Fruit fly (Drosophila melanogaster): ENCODE data around the gene CG12725.

CG12725 gene

DNA sequence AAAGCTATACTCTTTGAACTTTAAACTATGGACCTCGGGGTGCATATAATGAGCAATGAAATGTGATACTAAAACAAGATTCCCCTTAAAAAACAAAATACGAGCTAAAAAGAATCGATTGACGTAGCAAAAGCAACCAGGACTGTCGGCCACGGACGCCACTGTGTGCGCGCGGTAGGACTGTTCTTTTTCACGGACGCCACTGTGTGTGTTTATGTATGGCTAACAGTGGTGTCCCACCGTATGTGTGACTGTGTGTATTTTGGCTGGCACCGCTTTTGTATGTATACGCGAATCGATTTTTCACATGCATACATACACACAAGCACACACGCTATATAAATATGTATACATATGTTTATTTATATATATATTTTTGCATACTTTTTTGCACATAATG, 18.9 kb downstream of the CG12725 start (continued):
- TF ChIP-seq Awh (GFP tag; IDR thresholded peaks at IDR 0.05), result no peak

DNA sequence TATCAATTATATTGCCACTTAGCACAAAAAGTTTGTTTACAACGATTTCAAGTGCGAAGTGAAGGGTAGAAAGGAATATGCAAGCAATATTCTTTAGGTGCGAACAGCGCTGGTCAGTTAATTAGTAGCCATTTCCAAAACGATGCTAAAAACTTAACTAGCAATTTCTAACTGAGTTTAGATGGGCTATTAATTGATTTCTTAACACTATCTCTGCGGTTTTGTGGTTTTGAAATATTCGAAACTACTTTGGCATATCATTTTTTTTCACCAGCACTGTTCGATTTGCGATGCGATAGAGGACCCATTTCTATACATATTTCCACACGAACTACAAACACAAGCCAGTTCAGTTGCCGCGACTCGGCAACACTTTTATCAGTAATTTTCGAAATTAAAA, 26.1 kb downstream of the CG12725 start:
- TF ChIP-seq stc (GFP tag; IDR thresholded peaks at IDR 0.05), result peak; percentile 54
- no peak for TF ChIP-seq CG2875 (GFP tag; optimal IDR thresholded peaks at IDR 0.05)
- no peak for TF ChIP-seq btn (GFP tag; optimal IDR thresholded peaks at IDR 0.05)
- no peak for TF ChIP-seq prd (optimal IDR thresholded peaks at IDR 0.05)
- TF ChIP-seq prd (GFP tag; IDR thresholded peaks at IDR 0.05), result 0 out of 3 replicates have a peak, but pooled peaks have one; percentile 14
- TF ChIP-seq Atf6 (GFP tag; IDR thresholded peaks at IDR 0.05), result peak; percentile 30; the same call in 1 of the 2 replicates
- no peak for TF ChIP-seq ems (GFP tag; optimal IDR thresholded peaks at IDR 0.05)
- TF ChIP-seq CG8388 (GFP tag; optimal IDR thresholded peaks at IDR 0.05), result peak; percentile 12
- TF ChIP-seq CG9817 (tag; optimal IDR thresholded peaks at IDR 0.05), result no peak
- no peak for TF ChIP-seq Fer3 (tag; optimal IDR thresholded peaks at IDR 0.05)
- no peak for TF ChIP-seq vfl (GFP tag; optimal IDR thresholded peaks at IDR 0.05)
- TF ChIP-seq sim (GFP tag; IDR thresholded peaks at IDR 0.05), result no peak
- TF ChIP-seq CG3065 (GFP tag; optimal IDR thresholded peaks at IDR 0.05), result no peak
- peak; percentile 51; the same call in 2 of the 3 replicates for TF ChIP-seq row (GFP tag; IDR thresholded peaks at IDR 0.05)
- TF ChIP-seq CG6689 (GFP tag; IDR thresholded peaks at IDR 0.05), result 0 out of 2 replicates have a peak, but pooled peaks have one; percentile 10
- no peak for TF ChIP-seq hkb (optimal IDR thresholded peaks at IDR 0.05)
- TF ChIP-seq hkb (GFP tag; IDR thresholded peaks at IDR 0.05), result peak; percentile 25; the same call in 1 of the 2 replicates
- peak; percentile 24 for TF ChIP-seq CG10209 (GFP tag; optimal IDR thresholded peaks at IDR 0.05)
- no peak for TF ChIP-seq pum (GFP tag; optimal IDR thresholded peaks at IDR 0.05)
- no peak for TF ChIP-seq CG14860 (GFP tag; IDR thresholded peaks at IDR 0.05; ENCODE audit: partially characterized antibody)
- TF ChIP-seq pnt (GFP tag; optimal IDR thresholded peaks at IDR 0.05), result no peak
- no peak for TF ChIP-seq shn (GFP tag; optimal IDR thresholded peaks at IDR 0.05)
- TF ChIP-seq CG14710 (tag; optimal IDR thresholded peaks at IDR 0.05), result no peak
- peak; percentile 50 for TF ChIP-seq CG2678 (tag; optimal IDR thresholded peaks at IDR 0.05)
- TF ChIP-seq Hr3 (GFP tag; optimal IDR thresholded peaks at IDR 0.05), result no peak
- no peak for TF ChIP-seq CG10267 (tag; optimal IDR thresholded peaks at IDR 0.05)
- TF ChIP-seq PHDP (tag; optimal IDR thresholded peaks at IDR 0.05), result peak; percentile 11
- TF ChIP-seq CG11456 (GFP tag; IDR thresholded peaks at IDR 0.05), result 0 out of 3 replicates have a peak, but pooled peaks have one; percentile 43
- no peak for TF ChIP-seq tup (GFP tag; optimal IDR thresholded peaks at IDR 0.05)
- TF ChIP-seq bowl (GFP tag; IDR thresholded peaks at IDR 0.05), result no peak
- peak; percentile 63 for TF ChIP-seq sens (GFP tag)
- TF ChIP-seq CG1603 (tag; optimal IDR thresholded peaks at IDR 0.05), result peak; percentile 3
- TF ChIP-seq CG4360 (GFP tag; IDR thresholded peaks at IDR 0.05), result no peak
- peak; percentile 55 for TF ChIP-seq Drgx (GFP tag; IDR thresholded peaks at IDR 0.05)
- no peak for TF ChIP-seq CG16863 (GFP tag; optimal IDR thresholded peaks at IDR 0.05)
- TF ChIP-seq CG6175 (GFP tag; IDR thresholded peaks at IDR 0.05), result no peak
- TF ChIP-seq Jarid2 (GFP tag; optimal IDR thresholded peaks at IDR 0.05), result no peak
- peak; percentile 19 for TF ChIP-seq HmgZ (tag; optimal IDR thresholded peaks at IDR 0.05)
- TF ChIP-seq so (GFP tag; IDR thresholded peaks at IDR 0.05), result 0 out of 3 replicates have a peak, but pooled peaks have one; percentile 15
- peak; percentile 37 for TF ChIP-seq Meics (GFP tag; optimal IDR thresholded peaks at IDR 0.05)
- peak; percentile 31 for TF ChIP-seq grau (tag; optimal IDR thresholded peaks at IDR 0.05)
- peak; percentile 69 for TF ChIP-seq exex (tag; optimal IDR thresholded peaks at IDR 0.05)
- no peak for TF ChIP-seq CG17912 (GFP tag; optimal IDR thresholded peaks at IDR 0.05)
- no peak for TF ChIP-seq fu2 (GFP tag; optimal IDR thresholded peaks at IDR 0.05)
- TF ChIP-seq Dip2 (GFP tag; IDR thresholded peaks at IDR 0.05), result no peak
- TF ChIP-seq Bteb2 (GFP tag; optimal IDR thresholded peaks at IDR 0.05), result peak; percentile 18
- TF ChIP-seq mld (GFP tag; IDR thresholded peaks at IDR 0.05; ENCODE audit: partially characterized antibody), result no peak
- no peak for TF ChIP-seq YL-1 (GFP tag; optimal IDR thresholded peaks at IDR 0.05)
- no peak for TF ChIP-seq Lim3 (GFP tag; IDR thresholded peaks at IDR 0.05)
